Worm (Caenorhabditis elegans): ENCODE measurements around the gene C56G2.4.

The C56G2.4 gene

DNA sequence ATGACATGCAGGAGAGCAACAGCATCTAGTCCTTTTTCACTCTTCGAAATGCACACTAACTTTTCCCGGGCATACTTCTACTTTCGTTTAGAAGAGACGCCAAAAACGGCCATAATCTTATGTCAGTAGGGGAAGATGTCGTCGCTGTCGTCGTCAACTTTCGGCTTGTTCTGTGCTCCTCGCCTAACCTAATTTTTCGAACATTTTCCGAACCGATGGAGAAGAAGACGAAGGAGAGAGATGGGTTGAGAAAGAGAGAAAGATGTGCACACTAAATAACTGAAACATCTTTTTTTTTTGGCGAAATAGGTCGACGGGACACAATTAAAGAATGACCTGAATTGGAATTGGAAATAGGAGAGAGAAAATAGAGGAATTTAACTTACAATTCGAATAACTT lies 21.2 kb upstream of the C56G2.4 start:
- no peak for TF ChIP-seq dao-5 (tag; optimal IDR thresholded peaks at IDR 0.05)
- TF ChIP-seq W03F9.2 (tag; optimal IDR thresholded peaks at IDR 0.05): no peak
- TF ChIP-seq him-1 (tag; optimal IDR thresholded peaks at IDR 0.05): no peak

ce11 chrIII:6311452-6311851 lies 20.1 kb upstream of the C56G2.4 start:
- TF ChIP-seq him-1 (tag; optimal IDR thresholded peaks at IDR 0.05) (no peak), W03F9.2 (tag; optimal IDR thresholded peaks at IDR 0.05) (no peak), dao-5 (tag; optimal IDR thresholded peaks at IDR 0.05) (no peak)

DNA sequence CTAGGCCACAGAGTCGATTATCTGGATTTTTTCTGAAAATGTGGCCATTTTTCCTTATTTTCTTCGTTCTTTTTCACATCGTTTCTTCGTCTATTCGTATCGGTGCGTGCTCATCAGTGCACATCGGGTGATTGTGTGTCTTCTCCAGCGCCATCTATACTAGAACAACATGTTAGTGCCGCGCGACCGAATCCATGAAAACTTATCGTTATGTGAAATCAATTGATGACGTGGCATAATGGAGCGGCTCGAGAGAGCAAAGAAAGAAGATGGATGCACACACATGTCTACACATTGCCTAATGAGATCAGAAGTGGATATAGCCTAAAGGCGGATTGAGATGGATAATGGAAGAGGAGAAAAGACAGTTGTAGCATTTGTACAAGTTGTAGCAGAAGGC lies 19.3 kb upstream of the C56G2.4 start:
- TF ChIP-seq dao-5 (tag; optimal IDR thresholded peaks at IDR 0.05) (no peak), W03F9.2 (tag; optimal IDR thresholded peaks at IDR 0.05) (no peak), him-1 (tag; optimal IDR thresholded peaks at IDR 0.05) (no peak)

ce11 chrIII:6315515-6315914 lies 16.0 kb upstream of the C56G2.4 start:
- TF ChIP-seq him-1 (tag; optimal IDR thresholded peaks at IDR 0.05): no peak
- TF ChIP-seq dao-5 (tag; optimal IDR thresholded peaks at IDR 0.05): no peak
- TF ChIP-seq W03F9.2 (tag; optimal IDR thresholded peaks at IDR 0.05): no peak

DNA sequence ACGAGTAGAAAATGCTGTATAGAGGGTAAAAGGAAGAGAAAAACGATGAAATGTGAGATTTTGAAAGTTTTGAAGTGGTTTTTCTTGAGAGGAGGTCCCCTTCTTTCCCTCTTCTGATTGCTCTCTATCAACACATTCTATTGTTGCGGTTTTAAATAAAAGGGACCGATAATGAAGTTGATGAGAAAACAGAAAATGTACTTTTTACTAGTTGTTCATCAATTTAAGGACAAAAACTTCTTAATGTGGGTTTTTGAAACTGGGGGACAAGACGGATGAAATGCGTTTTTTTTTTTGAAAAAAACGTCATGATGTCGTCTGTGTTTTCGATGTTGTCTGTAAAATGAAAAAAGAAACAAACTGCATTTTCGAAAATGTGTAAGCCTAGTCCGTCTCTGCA lies 14.7 kb upstream of the C56G2.4 start:
- TF ChIP-seq W03F9.2 (tag; optimal IDR thresholded peaks at IDR 0.05) (no peak), dao-5 (tag; optimal IDR thresholded peaks at IDR 0.05) (no peak), him-1 (tag; optimal IDR thresholded peaks at IDR 0.05) (no peak)

DNA sequence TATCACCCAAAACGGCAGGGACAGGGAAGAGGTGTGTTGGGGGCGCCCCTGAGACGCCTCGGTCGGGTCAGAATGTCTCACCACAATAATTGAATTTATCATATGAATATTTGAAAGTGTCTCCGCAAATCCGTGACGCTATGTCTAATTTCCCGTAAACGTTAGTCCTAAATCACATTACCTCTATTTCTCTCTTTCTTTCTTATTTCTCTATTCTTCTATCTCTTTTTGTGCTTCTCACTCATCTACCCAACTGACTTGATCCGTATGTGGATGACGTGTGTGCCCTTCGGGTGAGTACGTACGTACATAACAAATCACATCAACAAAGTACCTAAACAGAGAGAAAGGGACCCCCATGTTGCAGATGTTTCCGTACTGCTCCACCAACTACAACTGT lies 14.2 kb upstream of the C56G2.4 start:
- no peak for TF ChIP-seq W03F9.2 (tag; optimal IDR thresholded peaks at IDR 0.05)
- TF ChIP-seq him-1 (tag; optimal IDR thresholded peaks at IDR 0.05): no peak
- no peak for TF ChIP-seq dao-5 (tag; optimal IDR thresholded peaks at IDR 0.05)

DNA sequence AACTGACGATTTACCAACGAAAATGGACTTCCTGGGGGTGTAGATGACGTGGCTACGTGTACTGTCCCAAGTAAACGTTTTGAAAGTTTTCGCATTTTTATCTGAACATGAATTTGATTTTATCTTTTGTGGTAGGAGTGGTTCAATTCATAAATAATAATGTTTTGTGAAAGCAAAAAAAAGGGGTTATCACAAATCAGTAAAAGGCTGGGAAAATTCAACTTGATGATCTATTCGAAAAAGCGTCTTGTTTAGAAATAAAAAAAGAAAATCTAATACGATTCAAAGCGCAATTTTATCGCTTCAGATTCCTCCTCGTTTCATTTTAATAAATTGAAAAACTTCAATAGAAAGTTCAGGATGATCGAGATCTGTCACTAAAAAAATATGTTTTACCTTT lies 7.4 kb upstream of the C56G2.4 start, which contains the start of gene C56G2.5:
TSS of gene C56G2.5 (minus strand) at position 101 of the 400 bp plus-strand sequence.
- TF ChIP-seq dao-5 (tag; optimal IDR thresholded peaks at IDR 0.05): no peak
- no peak for TF ChIP-seq W03F9.2 (tag; optimal IDR thresholded peaks at IDR 0.05)
- TF ChIP-seq him-1 (tag; optimal IDR thresholded peaks at IDR 0.05): no peak

ce11 chrIII:6334364-6334763 lies 2.8 kb downstream of the C56G2.4 start:
- TF ChIP-seq him-1 (tag; optimal IDR thresholded peaks at IDR 0.05) (no peak), dao-5 (tag; optimal IDR thresholded peaks at IDR 0.05) (no peak), W03F9.2 (tag; optimal IDR thresholded peaks at IDR 0.05) (no peak)

- TF ChIP-seq dao-5 (tag; optimal IDR thresholded peaks at IDR 0.05) (no peak), him-1 (tag; optimal IDR thresholded peaks at IDR 0.05) (no peak), W03F9.2 (tag; optimal IDR thresholded peaks at IDR 0.05) (no peak)
Observed at ce11 chrIII:6339919-6340434, 8.4 kb downstream of the C56G2.4 start, which contains the start of gene let-767. Gene let-767 (minus strand): TSS chrIII:6339969.

DNA sequence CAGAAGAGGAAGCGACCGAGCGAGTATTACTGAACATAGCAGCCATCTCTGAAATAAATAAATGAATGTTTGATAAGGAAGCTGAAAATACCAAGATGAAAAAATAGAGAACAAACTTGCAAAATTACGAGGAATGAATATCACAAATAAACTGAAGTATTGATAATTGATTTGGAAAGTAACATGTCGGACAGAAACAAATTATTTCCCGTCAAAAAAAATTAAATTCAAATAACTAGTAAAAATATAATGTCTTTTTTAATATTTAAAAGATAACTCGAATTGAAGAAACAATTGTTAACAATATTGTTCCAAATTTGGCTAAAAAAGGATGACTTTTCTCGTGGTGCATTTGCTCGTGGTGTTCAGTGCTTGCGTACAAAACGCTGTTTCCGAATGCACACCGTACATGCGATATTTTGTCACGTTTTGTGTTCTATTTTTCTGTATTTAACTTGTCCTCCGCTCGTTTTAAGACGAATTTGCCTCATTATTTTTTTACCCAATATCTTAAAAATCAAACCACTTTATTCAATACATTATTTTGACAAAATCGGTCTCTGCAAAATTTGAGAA lies 10.4 kb downstream of the C56G2.4 start, which contains the start of gene rpn-13:
TSS of gene rpn-13 (minus strand) at position 51 of the 576 bp plus-strand sequence.
- TF ChIP-seq dao-5 (tag; optimal IDR thresholded peaks at IDR 0.05): no peak
- TF ChIP-seq him-1 (tag; optimal IDR thresholded peaks at IDR 0.05): peak; percentile 29
- TF ChIP-seq W03F9.2 (tag; optimal IDR thresholded peaks at IDR 0.05): peak; percentile 1

DNA sequence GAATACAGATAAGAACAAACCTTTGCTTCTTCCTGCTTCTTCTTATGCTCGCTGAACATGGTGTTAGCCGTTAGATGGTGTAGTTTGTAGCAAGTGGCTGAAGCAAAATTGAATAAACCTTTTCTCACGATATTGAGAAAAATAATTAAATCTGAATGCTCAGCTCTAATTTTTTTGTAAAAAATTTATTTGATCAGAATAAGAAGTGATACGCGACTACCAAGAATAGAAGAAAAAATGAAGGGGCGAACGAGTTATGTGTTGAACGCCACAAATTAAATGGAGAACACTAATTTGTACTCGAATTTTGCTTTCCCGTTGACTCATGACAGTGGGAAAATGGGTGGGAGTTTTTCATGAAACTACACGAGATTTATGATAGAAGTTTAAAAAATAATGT lies 11.7 kb downstream of the C56G2.4 start, which contains the start of gene C56G2.9:
TSS of gene C56G2.9 (minus strand) at position 101 of the 400 bp plus-strand sequence.
- TF ChIP-seq dao-5 (tag; optimal IDR thresholded peaks at IDR 0.05): no peak

DNA sequence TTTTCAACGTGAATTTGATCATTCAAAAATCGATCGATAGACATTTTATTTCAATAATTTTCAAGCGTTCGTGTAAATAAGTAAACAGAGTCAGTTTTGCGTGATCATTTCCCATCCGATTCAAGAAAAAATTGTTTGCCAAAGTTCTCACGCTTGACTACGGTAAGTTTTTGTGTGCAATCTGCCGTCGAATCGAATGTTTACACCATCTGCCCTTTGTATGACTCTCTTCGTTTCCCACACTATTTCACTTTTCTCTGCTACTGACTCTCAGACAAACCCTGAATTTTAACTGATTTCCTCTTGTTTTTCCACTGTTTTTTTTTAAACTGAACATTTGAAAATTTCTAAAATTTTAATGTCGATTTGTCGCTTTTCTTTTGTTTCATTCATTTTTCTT lies 13.2 kb downstream of the C56G2.4 start:
- TF ChIP-seq dao-5 (tag; optimal IDR thresholded peaks at IDR 0.05) (no peak), him-1 (tag; optimal IDR thresholded peaks at IDR 0.05) (peak; percentile 74), W03F9.2 (tag; optimal IDR thresholded peaks at IDR 0.05) (peak; percentile 90)

- TF ChIP-seq W03F9.2 (tag; optimal IDR thresholded peaks at IDR 0.05) (no peak), dao-5 (tag; optimal IDR thresholded peaks at IDR 0.05) (no peak), him-1 (tag; optimal IDR thresholded peaks at IDR 0.05) (no peak)
Observed at ce11 chrIII:6345968-6346498, 14.5 kb downstream of the C56G2.4 start, which contains the start of the genes trmt-10C.2 and C56G2.22. Gene trmt-10C.2 (plus strand): TSS chrIII:6346281. Gene C56G2.22 (plus strand): TSS chrIII:6346448.

- TF ChIP-seq him-1 (tag; optimal IDR thresholded peaks at IDR 0.05) (peak; percentile 64), dao-5 (tag; optimal IDR thresholded peaks at IDR 0.05) (no peak), W03F9.2 (tag; optimal IDR thresholded peaks at IDR 0.05) (no peak)
Observed at ce11 chrIII:6348578-6348977, 17.0 kb downstream of the C56G2.4 start.
